Fruit fly (Drosophila melanogaster): ENCODE results near the gene Rchy1.
A peak's percentile ranks its signal among the peaks of the same experiment; 100 is the strongest.

The Rchy1 gene

dm6 chr2L:6508666-6509065 lies 43.2 kb upstream of the Rchy1 start (continued):
- TF ChIP-seq esn (GFP tag; optimal IDR thresholded peaks at IDR 0.05) (peak; percentile 56), CG6854 (GFP tag; optimal IDR thresholded peaks at IDR 0.05) (no peak), fd85E (GFP tag; optimal IDR thresholded peaks at IDR 0.05) (no peak), CG9139 (GFP tag; optimal IDR thresholded peaks at IDR 0.05) (peak; percentile 11), ss (GFP tag; optimal IDR thresholded peaks at IDR 0.05) (peak in 1 of 2 experiments; percentile 50), CG3919 (GFP tag; optimal IDR thresholded peaks at IDR 0.05) (peak; percentile 69), Ets21C (GFP tag; optimal IDR thresholded peaks at IDR 0.05) (no peak), CG16779 (tag; optimal IDR thresholded peaks at IDR 0.05) (no peak), Sox102F (GFP tag; optimal IDR thresholded peaks at IDR 0.05) (peak; percentile 37), Hr4 (GFP tag; optimal IDR thresholded peaks at IDR 0.05) (peak; percentile 58), lz (GFP tag; optimal IDR thresholded peaks at IDR 0.05) (peak; percentile 16), topi (GFP tag; optimal IDR thresholded peaks at IDR 0.05) (no peak), CG6808 (GFP tag; optimal IDR thresholded peaks at IDR 0.05) (peak; percentile 39), dac (GFP tag; optimal IDR thresholded peaks at IDR 0.05) (no peak), Smox (GFP tag; optimal IDR thresholded peaks at IDR 0.05) (no peak), svp (GFP tag) (no peak), CG34406 (GFP tag; optimal IDR thresholded peaks at IDR 0.05) (peak; percentile 70), cyc (GFP tag; optimal IDR thresholded peaks at IDR 0.05) (peak; percentile 41), eg (GFP tag; IDR thresholded peaks at IDR 0.05) (peak; percentile 73)

- TF ChIP-seq CG6276 (GFP tag; optimal IDR thresholded peaks at IDR 0.05): peak; percentile 56
- TF ChIP-seq CG7368 (GFP tag; optimal IDR thresholded peaks at IDR 0.05): no peak
These were observed 38.2 kb upstream of the Rchy1 start for dm6 chr2L:6503724-6504037.

dm6 chr2L:6502887-6503723 lies 37.6 kb upstream of the Rchy1 start:
- TF ChIP-seq OdsH (GFP tag; optimal IDR thresholded peaks at IDR 0.05) (no peak), spab (GFP tag; optimal IDR thresholded peaks at IDR 0.05) (no peak), Eip78C (GFP tag) (no peak), Lpt (GFP tag; optimal IDR thresholded peaks at IDR 0.05) (no peak), CG31627 (GFP tag; optimal IDR thresholded peaks at IDR 0.05) (no peak), CG34406 (GFP tag; optimal IDR thresholded peaks at IDR 0.05) (no peak), eg (GFP tag; IDR thresholded peaks at IDR 0.05) (peak; percentile 67; the same call in 2 of the 3 replicates), Eip75B (GFP tag; optimal IDR thresholded peaks at IDR 0.05) (no peak), Blimp-1 (GFP tag; optimal IDR thresholded peaks at IDR 0.05) (no peak), svp (GFP tag) (no peak), achi (GFP tag; optimal IDR thresholded peaks at IDR 0.05) (no peak), CG8119 (GFP tag; IDR thresholded peaks at IDR 0.05) (peak; percentile 54; the same call in 2 of the 3 replicates), CG7368 (GFP tag; optimal IDR thresholded peaks at IDR 0.05) (no peak), Ets21C (GFP tag; optimal IDR thresholded peaks at IDR 0.05) (no peak), CG6808 (GFP tag; optimal IDR thresholded peaks at IDR 0.05) (no peak), esn (GFP tag; optimal IDR thresholded peaks at IDR 0.05) (no peak), CG15336 (GFP tag; IDR thresholded peaks at IDR 0.05) (peak; percentile 57), CG11762 (GFP tag; optimal IDR thresholded peaks at IDR 0.05; ENCODE audit: insufficient read depth) (no peak), topi (GFP tag; optimal IDR thresholded peaks at IDR 0.05) (no peak), CG6854 (GFP tag; optimal IDR thresholded peaks at IDR 0.05) (no peak), Hr4 (GFP tag; optimal IDR thresholded peaks at IDR 0.05) (no peak), CG8632 (GFP tag; optimal IDR thresholded peaks at IDR 0.05) (no peak), pdm3 (GFP tag; optimal IDR thresholded peaks at IDR 0.05) (no peak), acj6 (GFP tag; optimal IDR thresholded peaks at IDR 0.05) (no peak), CG8319 (GFP tag; optimal IDR thresholded peaks at IDR 0.05) (no peak), dsx (GFP tag; optimal IDR thresholded peaks at IDR 0.05; ENCODE audit: poor library complexity, severe bottlenecking) (no peak), ss (GFP tag; optimal IDR thresholded peaks at IDR 0.05) (no peak), CG32006 (GFP tag; optimal IDR thresholded peaks at IDR 0.05) (peak; percentile 25), Sox102F (GFP tag; optimal IDR thresholded peaks at IDR 0.05) (no peak), cyc (GFP tag; optimal IDR thresholded peaks at IDR 0.05) (no peak), net (GFP tag; optimal IDR thresholded peaks at IDR 0.05) (no peak), CG10669 (GFP tag; optimal IDR thresholded peaks at IDR 0.05) (no peak), dac (GFP tag; optimal IDR thresholded peaks at IDR 0.05) (no peak), fkh (GFP tag; optimal IDR thresholded peaks at IDR 0.05) (no peak), lz (GFP tag; optimal IDR thresholded peaks at IDR 0.05) (no peak), fd59A (GFP tag; optimal IDR thresholded peaks at IDR 0.05) (no peak), CG1621 (tag; optimal IDR thresholded peaks at IDR 0.05) (no peak), CG6276 (GFP tag; optimal IDR thresholded peaks at IDR 0.05) (peak; percentile 80), CG9139 (GFP tag; optimal IDR thresholded peaks at IDR 0.05) (no peak), CG3919 (GFP tag; optimal IDR thresholded peaks at IDR 0.05) (no peak)

Measured in whole organism, prepupa.